Worm (Caenorhabditis elegans): ENCODE data around the gene W03F9.11.

DNA sequence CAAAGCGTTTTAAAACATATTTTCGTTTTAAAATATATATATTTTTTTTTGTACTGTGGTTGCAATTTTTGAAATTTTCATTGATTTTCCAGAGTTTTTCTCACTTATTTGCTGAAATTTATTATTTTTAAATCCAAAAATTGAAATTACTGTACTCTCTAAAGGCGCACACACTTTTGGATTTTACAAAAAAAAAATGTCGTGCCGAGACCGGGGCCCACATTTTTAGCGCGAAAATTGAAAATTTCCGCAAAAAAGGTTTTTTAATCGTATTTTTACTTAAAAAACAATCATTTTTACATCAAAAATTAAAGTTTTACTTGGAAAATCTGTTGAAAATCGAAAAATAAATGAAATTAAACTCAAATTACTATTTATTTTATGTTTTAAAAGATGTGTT, 44.0 kb upstream of the W03F9.11 start:
- TF ChIP-seq ama-1 (optimal IDR thresholded peaks at IDR 0.05) (no peak), flt-1 (GFP tag; IDR thresholded peaks at IDR 0.05) (no peak), scrt-1 (GFP tag; IDR thresholded peaks at IDR 0.05) (no peak), ets-7 (tag; optimal IDR thresholded peaks at IDR 0.05) (no peak), tbx-37 (GFP tag; conservative IDR thresholded peaks at IDR 0.05) (no peak), hnd-1 (tag; optimal IDR thresholded peaks at IDR 0.05) (no peak), tra-4 (tag; optimal IDR thresholded peaks at IDR 0.05) (no peak), ceh-13 (GFP tag; optimal IDR thresholded peaks at IDR 0.05) (no peak), aly-1 (tag; optimal IDR thresholded peaks at IDR 0.05) (no peak), tbx-11 (GFP tag; IDR thresholded peaks at IDR 0.05) (no peak), pes-1 (GFP tag; IDR thresholded peaks at IDR 0.05) (no peak), B0310.2 (tag; optimal IDR thresholded peaks at IDR 0.05) (no peak)
